Fruit fly (Drosophila melanogaster): ENCODE measurements around the gene CG18178.

CG18178 gene

DNA sequence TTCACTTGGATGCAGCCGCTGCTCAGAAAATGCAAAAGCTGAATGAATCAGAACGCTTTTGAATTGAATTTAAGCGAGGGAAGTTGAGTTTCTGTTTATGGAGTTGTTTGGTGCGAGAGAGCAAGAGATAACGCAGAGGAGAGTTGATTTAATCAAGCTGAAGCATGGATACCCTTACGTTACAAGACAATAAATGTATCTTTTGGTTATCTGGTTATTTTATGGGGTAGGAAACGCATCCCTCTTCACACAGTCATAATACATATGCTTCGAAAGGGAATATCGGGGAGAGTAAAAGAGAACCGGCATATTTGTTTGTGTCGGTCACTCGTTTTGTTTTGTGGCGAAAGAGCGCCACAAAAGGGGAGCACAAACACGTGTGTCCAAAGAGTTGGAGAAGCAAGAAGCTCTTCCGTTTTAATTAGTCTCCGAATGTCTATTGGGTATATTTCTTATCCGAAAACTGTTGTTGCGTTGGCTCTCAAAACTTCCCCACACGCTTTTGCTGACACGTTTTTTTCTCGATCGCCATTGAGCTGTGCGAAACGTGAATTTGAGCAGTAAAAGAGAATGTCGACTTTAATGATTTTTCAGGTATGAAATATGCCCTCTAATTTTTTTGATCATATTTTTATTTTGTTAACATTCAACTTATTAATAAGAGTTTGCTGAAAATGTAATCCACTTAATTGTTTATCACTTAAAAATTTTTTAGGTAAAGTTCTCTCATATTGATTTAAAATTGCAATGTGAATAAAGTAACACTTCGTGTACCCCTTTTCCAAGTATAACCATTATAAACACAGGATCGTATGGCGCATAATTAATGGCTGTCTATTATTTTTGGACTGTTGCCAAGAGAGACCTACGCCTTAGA is 22.1 kb downstream of the CG18178 start, which contains the start of gene Prps (continued):
- TF ChIP-seq gce (GFP tag; IDR thresholded peaks at IDR 0.05) (peak; percentile 71; the same call in 1 of the 3 replicates), hth (optimal IDR thresholded peaks at IDR 0.05) (no peak), lmd (GFP tag; IDR thresholded peaks at IDR 0.05) (peak; percentile 80), dm (GFP tag; optimal IDR thresholded peaks at IDR 0.05) (peak; percentile 38), CG13287 (GFP tag; IDR thresholded peaks at IDR 0.05; ENCODE audit: partially characterized antibody) (peak; percentile 30; the same call in 1 of the 2 replicates), CG14965 (GFP tag; optimal IDR thresholded peaks at IDR 0.05; ENCODE audit: borderline replicate concordance) (no peak), Sin3A (optimal IDR thresholded peaks at IDR 0.05) (no peak), CG3838 (GFP tag; optimal IDR thresholded peaks at IDR 0.05) (peak; percentile 22), vfl (GFP tag; optimal IDR thresholded peaks at IDR 0.05) (peak; percentile 64), gcm (GFP tag; optimal IDR thresholded peaks at IDR 0.05) (peak; percentile 82), CG1602 (GFP tag; optimal IDR thresholded peaks at IDR 0.05) (peak; percentile 46), Xrp1 (GFP tag; IDR thresholded peaks at IDR 0.05) (peak; percentile 84), Atf6 (GFP tag; IDR thresholded peaks at IDR 0.05) (peak; percentile 73), CG18476 (GFP tag; optimal IDR thresholded peaks at IDR 0.05) (peak; percentile 2), tgo (GFP tag; IDR thresholded peaks at IDR 0.05) (peak; percentile 80), CG31224 (GFP tag; IDR thresholded peaks at IDR 0.05) (peak; percentile 72), CG14050 (GFP tag; IDR thresholded peaks at IDR 0.05) (peak; percentile 71), rib (GFP tag; IDR thresholded peaks at IDR 0.05) (peak; percentile 65; the same call in 1 of the 2 replicates), MESR4 (GFP tag; optimal IDR thresholded peaks at IDR 0.05) (no peak), sna (GFP tag; IDR thresholded peaks at IDR 0.05; ENCODE audit: partially characterized antibody) (no peak), CG13123 (GFP tag; optimal IDR thresholded peaks at IDR 0.05) (peak; percentile 63), lola (GFP tag; optimal IDR thresholded peaks at IDR 0.05) (peak in 1 of 3 experiments; percentile 27), CG14014 (GFP tag; IDR thresholded peaks at IDR 0.05) (peak; percentile 72; the same call in 1 of the 2 replicates), CG2712 (tag; optimal IDR thresholded peaks at IDR 0.05) (peak; percentile 78), CG7987 (GFP tag; optimal IDR thresholded peaks at IDR 0.05) (peak; percentile 67), CG7928 (GFP tag; optimal IDR thresholded peaks at IDR 0.05) (no peak), CG18599 (GFP tag; optimal IDR thresholded peaks at IDR 0.05) (peak; percentile 89), da (GFP tag; optimal IDR thresholded peaks at IDR 0.05) (peak; percentile 46), ewg (GFP tag; optimal IDR thresholded peaks at IDR 0.05) (peak; percentile 52), twi (tag; optimal IDR thresholded peaks at IDR 0.05) (peak; percentile 19), ash1 (GFP tag; optimal IDR thresholded peaks at IDR 0.05) (peak; percentile 16), ind (GFP tag; optimal IDR thresholded peaks at IDR 0.05) (peak; percentile 83), CG10209 (GFP tag; optimal IDR thresholded peaks at IDR 0.05) (peak; percentile 8), CG6254 (GFP tag; optimal IDR thresholded peaks at IDR 0.05) (peak; percentile 62), Fer3 (tag; optimal IDR thresholded peaks at IDR 0.05) (peak; percentile 83), phol (tag; optimal IDR thresholded peaks at IDR 0.05) (peak; percentile 62), oc (tag; optimal IDR thresholded peaks at IDR 0.05) (no peak), CG9727 (GFP tag; optimal IDR thresholded peaks at IDR 0.05) (peak; percentile 50), Fer2 (tag; optimal IDR thresholded peaks at IDR 0.05) (peak; percentile 5), Atf-2 (GFP tag; optimal IDR thresholded peaks at IDR 0.05) (peak; percentile 67), Bteb2 (GFP tag; optimal IDR thresholded peaks at IDR 0.05) (peak; percentile 63), slou (GFP tag; optimal IDR thresholded peaks at IDR 0.05) (peak; percentile 8), CG1603 (tag; optimal IDR thresholded peaks at IDR 0.05) (peak; percentile 85), org-1 (GFP tag; optimal IDR thresholded peaks at IDR 0.05) (peak; percentile 74), Drgx (GFP tag; IDR thresholded peaks at IDR 0.05) (peak; percentile 78), D19A (tag; optimal IDR thresholded peaks at IDR 0.05) (peak; percentile 100), CG9797 (GFP tag; optimal IDR thresholded peaks at IDR 0.05) (no peak), inv (GFP tag; IDR thresholded peaks at IDR 0.05; ENCODE audit: partially characterized antibody) (no peak)

All from whole organism, embryonic.